Fruit fly (Drosophila melanogaster) whole organism, embryonic: ENCODE data around the gene CG8159.

Experiments used
- BtbVII ChIP-seq: fragments of 200-800 bp; sonication (Bioruptor generic); optimal IDR thresholded peaks from 3 replicates; lab custom pipeline; 2017; ENCODE audit warnings: missing biosample characterization, mild to moderate bottlenecking, missing genetic modification characterization
- CG10543 ChIP-seq: fragments of 200-800 bp; sonication (Bioruptor generic); optimal IDR thresholded peaks from 3 replicates; lab custom pipeline; 2017; ENCODE audit warnings: missing biosample characterization, mild to moderate bottlenecking, missing genetic modification characterization, moderate library complexity
- CG1233 ChIP-seq: fragments of 200-800 bp; sonication (Bioruptor generic); optimal IDR thresholded peaks from 4 replicates; lab custom pipeline; 2018; ENCODE audit warnings: missing biosample characterization, mild to moderate bottlenecking, missing genetic modification characterization
- CG12769 ChIP-seq: fragments of 200-800 bp; sonication (Bioruptor generic); optimal IDR thresholded peaks from 2 replicates; lab custom pipeline; 2019; ENCODE audit warnings: missing biosample characterization, mild to moderate bottlenecking, missing genetic modification characterization, moderate library complexity
- CG13123 ChIP-seq: fragments of 200-800 bp; sonication (Bioruptor generic); optimal IDR thresholded peaks from 2 replicates; lab custom pipeline; 2016; ENCODE audit warnings: missing biosample characterization, missing genetic modification characterization
- CG14860 ChIP-seq: fragments of 200-800 bp; sonication (Bioruptor generic); IDR thresholded peaks from 3 replicates; pipeline ENCODE4 v1.3.6; 2022; ENCODE audit warnings: missing biosample characterization, missing genetic modification characterization; ENCODE audit not compliant: partially characterized antibody
- CG17361 ChIP-seq: fragments of 200-800 bp; sonication (Bioruptor generic); IDR thresholded peaks from 3 replicates; pipeline ENCODE4 v1.3.6; 2022; ENCODE audit warnings: missing biosample characterization, missing genetic modification characterization
- CG17829 ChIP-seq: fragments of 200-800 bp; optimal IDR thresholded peaks from 2 replicates; lab custom pipeline; 2019; ENCODE audit warnings: missing biosample characterization, mild to moderate bottlenecking, missing genetic modification characterization, moderate library complexity
- CG18262 ChIP-seq: fragments of 200-800 bp; optimal IDR thresholded peaks from 3 replicates; lab custom pipeline; 2019; ENCODE audit warnings: missing biosample characterization, mild to moderate bottlenecking, missing genetic modification characterization, moderate library complexity
- CG2116 ChIP-seq: fragments of 200-800 bp; sonication (Bioruptor generic); optimal IDR thresholded peaks from 3 replicates; lab custom pipeline; 2018; ENCODE audit warnings: missing biosample characterization, mild to moderate bottlenecking, missing genetic modification characterization
- CG3995 ChIP-seq: fragments of 200-800 bp; sonication (Bioruptor generic); optimal IDR thresholded peaks from 3 replicates; lab custom pipeline; 2016; ENCODE audit warnings: missing biosample characterization, missing genetic modification characterization
- CG4328 ChIP-seq: fragments of 200-800 bp; sonication (Bioruptor generic); optimal IDR thresholded peaks from 3 replicates; lab custom pipeline; 2017; ENCODE audit warnings: missing biosample characterization, missing genetic modification reagents, missing genetic modification characterization
- CHES-1-like ChIP-seq: fragments of 200-800 bp; sonication (Bioruptor generic); optimal IDR thresholded peaks from 2 replicates; lab custom pipeline; 2016; ENCODE audit warnings: missing biosample characterization, missing genetic modification characterization
- Camta ChIP-seq: fragments of 200-800 bp; sonication (Bioruptor generic); optimal IDR thresholded peaks from 2 replicates; lab custom pipeline; 2016; ENCODE audit warnings: missing biosample characterization, missing genetic modification characterization
- Dip2 ChIP-seq: fragments of 200-800 bp; sonication (Bioruptor generic); IDR thresholded peaks from 2 replicates; pipeline ENCODE4 v1.3.6; 2022; ENCODE audit warnings: missing biosample characterization, missing genetic modification characterization
- E2f2 ChIP-seq: fragments of 200-800 bp; sonication (Bioruptor generic); IDR thresholded peaks from 2 replicates; pipeline ENCODE4 v1.3.6; 2022; ENCODE audit warnings: missing biosample characterization, missing genetic modification characterization
- Eip74EF ChIP-seq, 2 experiments: fragments of 200-800 bp in 1 of 2; fragments of >200 bp in 1 of 2; sonication (Bioruptor generic) in 1 of 2; optimal IDR thresholded peaks; 2 replicates each; lab custom pipeline; 2017 to 2019; ENCODE audit warnings: missing biosample characterization in 2 of 2, missing genetic modification characterization in 2 of 2, mild to moderate bottlenecking in 1 of 2, moderate library complexity in 1 of 2
- HLH3B ChIP-seq: fragments of 200-800 bp; sonication (Bioruptor generic); IDR thresholded peaks from 2 replicates; pipeline ENCODE4 v1.3.6; 2022; ENCODE audit warnings: missing biosample characterization, missing genetic modification characterization
- Hey ChIP-seq: fragments of 200-800 bp; sonication (Bioruptor generic); optimal IDR thresholded peaks from 3 replicates; lab custom pipeline; 2018; ENCODE audit warnings: missing biosample characterization, mild to moderate bottlenecking, missing genetic modification characterization
- Med ChIP-seq: fragments of 200-800 bp; sonication (Bioruptor generic); peaks from one replicate; lab custom pipeline; 2016; ENCODE audit warnings: missing biosample characterization, missing genetic modification characterization, mild to moderate bottlenecking, inconsistent platforms, moderate library complexity
- NC2α ChIP-seq: fragments of 200-800 bp; sonication (Bioruptor generic); optimal IDR thresholded peaks from 2 replicates; lab custom pipeline; 2016; ENCODE audit warnings: missing biosample characterization, missing genetic modification characterization
- NFAT ChIP-seq: fragments of 200-800 bp; sonication (Bioruptor generic); IDR thresholded peaks from 2 replicates; pipeline ENCODE4 v1.3.6; 2022; ENCODE audit warnings: missing biosample characterization, missing genetic modification characterization
- Optix ChIP-seq: fragments of 200-800 bp; sonication (Bioruptor generic); IDR thresholded peaks from 3 replicates; pipeline ENCODE4 v1.3.6; 2022; ENCODE audit warnings: missing biosample characterization, missing genetic modification characterization
- Pdp1 ChIP-seq, 2 experiments: fragments of 200-800 bp; sonication (Bioruptor generic); optimal IDR thresholded peaks; 3 replicates each; lab custom pipeline; 2016; ENCODE audit warnings: missing biosample characterization in 2 of 2, missing genetic modification characterization in 2 of 2, mild to moderate bottlenecking in 1 of 2, moderate library complexity in 1 of 2
- Poxn ChIP-seq: fragments of 200-800 bp; sonication (Bioruptor generic); IDR thresholded peaks from 2 replicates; pipeline ENCODE4 v1.3.6; 2022; ENCODE audit warnings: missing biosample characterization, missing genetic modification characterization
- Sox102F ChIP-seq: fragments of 200-800 bp; sonication (Bioruptor generic); optimal IDR thresholded peaks from 2 replicates; lab custom pipeline; 2018; ENCODE audit warnings: missing biosample characterization, mild to moderate bottlenecking, missing genetic modification characterization, moderate library complexity
- Trl ChIP-seq, 3 experiments: fragments of >200 bp in 2 of 3; fragments of 200-800 bp in 1 of 3; sonication (Bioruptor generic) in 1 of 3; optimal IDR thresholded peaks; 2 replicates in 1 of 3; 3 replicates in 2 of 3; lab custom pipeline; 2016 to 2017; ENCODE audit warnings: missing biosample characterization in 1 of 3, missing genetic modification characterization in 1 of 3
- Xbp1 ChIP-seq: fragments of 200-800 bp; sonication (Bioruptor generic); optimal IDR thresholded peaks from 3 replicates; lab custom pipeline; 2016; ENCODE audit warnings: missing biosample characterization, mild to moderate bottlenecking, missing genetic modification characterization
- abd-A ChIP-seq: fragments of 200-800 bp; sonication (Bioruptor generic); optimal IDR thresholded peaks from 3 replicates; lab custom pipeline; 2019; ENCODE audit warnings: missing biosample characterization, mild to moderate bottlenecking, missing genetic modification characterization, moderate library complexity
- chinmo ChIP-seq: fragments of 200-800 bp; sonication (Bioruptor generic); IDR thresholded peaks from 4 replicates; pipeline ENCODE4 v1.3.6; 2022; ENCODE audit warnings: missing biosample characterization, missing genetic modification characterization; ENCODE audit not compliant: partially characterized antibody
- ci ChIP-seq: fragments of 200-800 bp; sonication (Bioruptor generic); IDR thresholded peaks from 3 replicates; pipeline ENCODE4 v1.3.6; 2022; ENCODE audit warnings: missing biosample characterization, missing genetic modification characterization
- dimm ChIP-seq: fragments of 200-800 bp; sonication (Bioruptor generic); IDR thresholded peaks from 2 replicates; pipeline ENCODE4 v1.3.6; 2022; ENCODE audit warnings: missing biosample characterization, missing genetic modification characterization
- dmrt11E ChIP-seq: fragments of 200-800 bp; sonication (Bioruptor generic); optimal IDR thresholded peaks from 3 replicates; lab custom pipeline; 2018; ENCODE audit warnings: missing biosample characterization, mild to moderate bottlenecking, missing genetic modification characterization, moderate library complexity
- dysf ChIP-seq: fragments of 200-800 bp; sonication (Bioruptor generic); IDR thresholded peaks from 3 replicates; pipeline ENCODE4 v1.3.6; 2022; ENCODE audit warnings: missing biosample characterization, missing genetic modification characterization
- eve ChIP-seq, 2 experiments: fragments of >200 bp; optimal IDR thresholded peaks; 2 replicates each; lab custom pipeline; 2017; ENCODE audit warnings: missing biosample characterization in 2 of 2, missing genetic modification characterization in 2 of 2
- fd64A ChIP-seq: fragments of 200-800 bp; sonication (Bioruptor generic); optimal IDR thresholded peaks from 3 replicates; lab custom pipeline; 2018; ENCODE audit warnings: missing biosample characterization, mild to moderate bottlenecking, missing genetic modification characterization
- grn ChIP-seq: fragments of 200-800 bp; sonication (Bioruptor generic); optimal IDR thresholded peaks from 3 replicates; lab custom pipeline; 2017; ENCODE audit warnings: missing biosample characterization, missing genetic modification characterization
- ken ChIP-seq: fragments of 200-800 bp; sonication (Bioruptor generic); IDR thresholded peaks from 3 replicates; pipeline ENCODE4 v1.3.6; 2022; ENCODE audit warnings: missing biosample characterization, missing genetic modification characterization
- nom ChIP-seq: fragments of 200-800 bp; sonication (Bioruptor generic); optimal IDR thresholded peaks from 2 replicates; lab custom pipeline; 2017; ENCODE audit warnings: missing biosample characterization, missing genetic modification characterization, mild to moderate bottlenecking, moderate library complexity, missing genetic modification reagents
- oc ChIP-seq: fragments of 200-800 bp; sonication (Bioruptor generic); optimal IDR thresholded peaks from 2 replicates; lab custom pipeline; 2018; ENCODE audit warnings: missing biosample characterization, mild to moderate bottlenecking, missing genetic modification characterization, moderate library complexity
- org-1 ChIP-seq: fragments of 200-800 bp; sonication (Bioruptor generic); optimal IDR thresholded peaks from 2 replicates; lab custom pipeline; 2017; ENCODE audit warnings: missing biosample characterization, missing genetic modification characterization
- sd ChIP-seq: fragments of 200-800 bp; sonication (Bioruptor generic); optimal IDR thresholded peaks from 3 replicates; lab custom pipeline; 2018; ENCODE audit warnings: missing biosample characterization, mild to moderate bottlenecking, missing genetic modification characterization, moderate library complexity
- so ChIP-seq: fragments of 200-800 bp; sonication (Bioruptor generic); IDR thresholded peaks from 3 replicates; pipeline ENCODE4 v1.3.6; 2022; ENCODE audit warnings: missing biosample characterization, missing genetic modification characterization
- sug ChIP-seq: fragments of 200-800 bp; optimal IDR thresholded peaks from 2 replicates; lab custom pipeline; 2019; ENCODE audit warnings: missing biosample characterization, mild to moderate bottlenecking, missing genetic modification characterization, moderate library complexity
- tio ChIP-seq: fragments of 200-800 bp; sonication (Bioruptor generic); optimal IDR thresholded peaks from 2 replicates; lab custom pipeline; 2017; ENCODE audit warnings: missing biosample characterization, missing genetic modification characterization, inconsistent platforms
- trh ChIP-seq: fragments of 200-800 bp; sonication (Bioruptor generic); optimal IDR thresholded peaks from 2 replicates; lab custom pipeline; 2016; ENCODE audit warnings: missing biosample characterization, missing genetic modification characterization
- vvl ChIP-seq: fragments of 200-800 bp; sonication (Bioruptor generic); IDR thresholded peaks from 2 replicates; pipeline ENCODE4 v1.3.6; 2022; ENCODE audit warnings: missing biosample characterization, missing genetic modification characterization

CG8159 gene

DNA sequence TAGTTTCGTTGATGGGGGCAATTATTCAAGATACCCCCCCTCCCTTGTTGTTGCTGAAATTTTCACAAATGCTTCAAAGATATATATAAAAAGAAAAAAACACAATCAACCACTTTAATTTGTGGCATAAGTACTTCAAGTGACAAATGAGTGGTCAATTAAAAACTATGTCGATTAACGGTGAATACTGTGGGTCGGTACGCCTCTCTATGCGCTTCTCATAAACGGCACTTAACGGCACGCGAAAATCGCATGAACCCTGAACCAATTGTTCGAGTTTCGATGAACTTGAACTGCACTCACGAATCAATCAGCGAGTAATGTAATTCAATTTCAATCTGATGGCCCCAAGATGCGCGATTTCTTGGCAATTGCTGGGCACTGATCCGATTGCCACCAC lies 13.5 kb downstream of the CG8159 start:
- 0 out of 4 replicates have a peak, but pooled peaks have one; percentile 10 for TF ChIP-seq chinmo (GFP tag; lab: Robert Waterston, UW)
- peak; percentile 37 for TF ChIP-seq sd (tag; lab: Kevin White, UChicago)
- peak; percentile 96 for TF ChIP-seq CG17829 (tag; lab: Kevin White, UChicago)
- no peak for TF ChIP-seq Trl (optimal IDR thresholded peaks at IDR 0.05; lab: Kevin White, UChicago)
- no peak for TF ChIP-seq Trl (GFP tag; optimal IDR thresholded peaks at IDR 0.05; lab: Kevin White, UChicago)

DNA sequence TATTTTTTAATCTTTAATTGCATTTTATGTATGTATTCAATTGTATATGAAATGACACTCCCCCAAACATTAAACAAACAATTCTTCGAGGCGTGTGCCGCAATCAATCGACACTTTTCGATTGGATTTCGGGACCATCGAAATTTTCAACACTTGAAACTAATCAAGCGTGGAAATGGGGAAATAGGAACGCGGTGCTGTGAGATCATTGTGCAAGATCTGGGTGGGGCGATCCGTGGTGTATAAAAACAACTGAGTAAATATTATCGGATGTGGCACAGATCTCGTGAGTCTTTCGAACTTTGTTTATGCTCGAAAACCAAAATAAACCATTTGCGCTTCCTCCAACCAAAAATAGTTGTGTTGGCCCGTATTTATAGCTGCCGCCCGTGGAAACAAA lies 14.6 kb downstream of the CG8159 start:
- TF ChIP-seq fd64A (GFP tag; lab: Kevin White, UChicago) (peak; percentile 42), grn (GFP tag; lab: Kevin White, UChicago) (peak; percentile 7), NFAT (GFP tag; lab: Robert Waterston, UW) (no peak), BtbVII (GFP tag; lab: Kevin White, UChicago) (peak; percentile 32), abd-A (tag; lab: Kevin White, UChicago) (peak; percentile 72), ci (GFP tag; lab: Robert Waterston, UW) (0 out of 3 replicates have a peak, but pooled peaks have one; percentile 33), NC2α (GFP tag; lab: Kevin White, UChicago) (no peak), Med (GFP tag; lab: Kevin White, UChicago) (peak; percentile 35), so (peak; percentile 41; the same call in 1 of the 3 replicates), CG17361 (no peak), CG2116 (GFP tag; lab: Kevin White, UChicago) (no peak), CG10543 (GFP tag; lab: Kevin White, UChicago) (peak; percentile 48), CG12769 (tag; lab: Kevin White, UChicago) (peak; percentile 71), sd (tag; lab: Kevin White, UChicago) (peak; percentile 66), chinmo (GFP tag; lab: Robert Waterston, UW) (0 out of 4 replicates have a peak, but pooled peaks have one; percentile 32), Pdp1 (GFP tag; optimal IDR thresholded peaks at IDR 0.05; lab: Kevin White, UChicago) (peak in 1 of 2 experiments; percentile 79), Eip74EF (GFP tag; optimal IDR thresholded peaks at IDR 0.05; lab: Kevin White, UChicago) (peak in 1 of 2 experiments; percentile 46), ken (GFP tag; lab: Robert Waterston, UW) (no peak)

DNA sequence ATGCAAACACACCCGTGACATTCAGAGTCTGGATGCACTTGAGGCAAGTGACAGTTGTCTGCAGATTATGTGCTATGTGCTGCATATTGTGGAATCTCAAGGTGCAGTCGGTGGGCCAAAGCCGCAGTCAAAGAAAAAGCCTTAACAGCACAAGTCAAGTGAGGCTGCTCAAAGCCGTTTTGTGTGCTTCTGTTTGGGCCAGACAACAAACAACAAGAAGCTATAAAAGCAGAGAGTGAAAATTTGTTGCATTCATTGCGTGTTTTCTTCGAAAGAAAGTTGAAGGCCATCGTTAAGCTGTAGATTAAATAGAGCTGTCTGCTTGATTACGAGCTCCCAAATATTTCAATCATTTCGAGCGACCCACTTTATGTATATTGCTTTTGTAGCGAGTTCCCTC lies 15.3 kb downstream of the CG8159 start:
- TF ChIP-seq Poxn (GFP tag; lab: Robert Waterston, UW) (no peak), CHES-1-like (GFP tag; lab: Kevin White, UChicago) (no peak), nom (GFP tag; lab: Kevin White, UChicago) (no peak), org-1 (no peak), CG3995 (GFP tag; lab: Kevin White, UChicago) (no peak), Optix (GFP tag; lab: Robert Waterston, UW) (no peak), Hey (tag; lab: Kevin White, UChicago) (no peak), tio (GFP tag; lab: Kevin White, UChicago) (no peak), HLH3B (peak; percentile 29; the same call in 1 of the 2 replicates), Sox102F (GFP tag; lab: Kevin White, UChicago) (no peak), E2f2 (GFP tag; lab: Robert Waterston, UW) (no peak), sug (tag; lab: Kevin White, UChicago) (no peak), dimm (GFP tag; lab: Robert Waterston, UW) (no peak), CG1233 (no peak), eve (GFP tag; optimal IDR thresholded peaks at IDR 0.05; lab: Kevin White, UChicago) (no peak), dmrt11E (tag; lab: Kevin White, UChicago) (no peak), oc (tag; lab: Kevin White, UChicago) (peak; percentile 55), Dip2 (no peak), vvl (0 out of 2 replicates have a peak, but pooled peaks have one; percentile 7), Camta (no peak), CG18262 (tag; lab: Kevin White, UChicago) (no peak), CG4328 (no peak), dysf (GFP tag; lab: Robert Waterston, UW) (no peak), CG14860 (no peak), CG13123 (no peak), Xbp1 (GFP tag; lab: Kevin White, UChicago) (no peak), trh (GFP tag; lab: Kevin White, UChicago) (no peak)
